Fruit fly (Drosophila melanogaster) whole organism, adult: Measurements from ENCODE around the gene CG42404.

ENCODE experiments used
- CG12768 ChIP-seq: fragments of 200-800 bp; sonication (Bioruptor generic); optimal IDR thresholded peaks from 2 replicates; lab custom pipeline; 2017; ENCODE audit warnings: missing biosample characterization, missing genetic modification characterization, mild to moderate bottlenecking, moderate library complexity, missing genetic modification reagents
- CG33017 ChIP-seq: fragments of 200-800 bp; sonication (Bioruptor generic); optimal IDR thresholded peaks from 2 replicates; lab custom pipeline; 2018; ENCODE audit warnings: missing biosample characterization, mild to moderate bottlenecking, missing genetic modification characterization, moderate library complexity
- CG7101 ChIP-seq: fragments of 200-800 bp; sonication (Bioruptor generic); optimal IDR thresholded peaks from 2 replicates; lab custom pipeline; 2018; ENCODE audit warnings: missing biosample characterization, mild to moderate bottlenecking, missing genetic modification characterization, moderate library complexity
- Hr96 ChIP-seq: fragments of 200-800 bp; sonication (Bioruptor generic); optimal IDR thresholded peaks from 2 replicates; lab custom pipeline; 2016; ENCODE audit warnings: missing biosample characterization, missing genetic modification characterization
- Mnt ChIP-seq: fragments of 200-800 bp; sonication (Bioruptor generic); optimal IDR thresholded peaks from 2 replicates; lab custom pipeline; 2016; ENCODE audit warnings: missing biosample characterization, mild to moderate bottlenecking, missing genetic modification characterization
- cic ChIP-seq: fragments of 200-800 bp; sonication (Bioruptor generic); optimal IDR thresholded peaks from 2 replicates; lab custom pipeline; 2017; ENCODE audit warnings: missing biosample characterization, mild to moderate bottlenecking, missing genetic modification characterization, moderate library complexity
- cnc ChIP-seq, 2 experiments: fragments of >200 bp; optimal IDR thresholded peaks; 2 replicates each; lab custom pipeline; 2017
- kay ChIP-seq: fragments of 200-800 bp; sonication (Bioruptor generic); peaks from one replicate; lab custom pipeline; 2016; ENCODE audit warnings: missing biosample characterization, missing genetic modification characterization, borderline replicate concordance
- ovo ChIP-seq: fragments of 200-800 bp; sonication (Bioruptor generic); optimal IDR thresholded peaks from 2 replicates; lab custom pipeline; 2016; ENCODE audit warnings: missing biosample characterization, missing genetic modification characterization

dm6 chr3R:15225279-15225730, 24.6 kb upstream of the CG42404 start, which contains the start of the genes CG31344 and Caf1-55:
- TF ChIP-seq Mnt (peak; percentile 75), CG7101 (tag; lab: Kevin White, UChicago) (no peak), cic (GFP tag; lab: Kevin White, UChicago) (peak; percentile 35), CG33017 (tag; lab: Kevin White, UChicago) (no peak), cnc (optimal IDR thresholded peaks at IDR 0.05; lab: Kevin White, UChicago) (no peak), ovo (no peak), kay (no peak), Hr96 (GFP tag; lab: Kevin White, UChicago) (no peak), CG12768 (GFP tag; lab: Kevin White, UChicago) (no peak)
